Fruit fly (Drosophila melanogaster): ENCODE data around the gene mtgo.
A peak's percentile ranks its signal among the peaks of the same experiment; 100 is the strongest.

Gene mtgo

DNA sequence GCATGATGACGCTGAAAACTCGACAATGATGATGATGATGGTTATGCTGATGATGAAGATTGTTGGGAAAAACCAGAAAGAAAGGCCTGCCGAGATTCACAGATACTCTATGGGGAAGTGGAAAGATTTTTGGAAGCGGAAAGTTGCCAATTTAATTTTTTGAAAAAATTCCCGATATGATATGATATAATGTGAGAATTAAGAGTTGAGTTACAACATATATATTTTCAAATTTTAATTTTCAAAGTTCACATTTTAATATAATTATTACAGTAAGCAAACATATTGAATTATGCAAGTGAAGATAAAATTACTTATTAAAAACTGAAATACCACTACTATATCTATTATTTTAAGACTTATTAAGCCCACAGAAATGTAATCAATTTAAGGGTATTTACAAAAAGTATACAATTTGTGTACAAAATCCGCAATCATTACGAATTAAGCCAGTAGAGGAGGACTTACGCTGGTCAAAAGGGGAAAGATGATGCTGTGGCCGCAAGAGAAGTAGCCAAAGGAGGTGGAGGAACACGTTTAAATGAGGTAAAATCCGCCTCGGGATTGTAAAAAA lies 49.2 kb downstream of the mtgo start (continued):
- TF ChIP-seq Hr38 (GFP tag; optimal IDR thresholded peaks at IDR 0.05) (no peak), achi (GFP tag; optimal IDR thresholded peaks at IDR 0.05) (peak; percentile 48), Hr39 (GFP tag; optimal IDR thresholded peaks at IDR 0.05) (no peak), CG34406 (GFP tag; optimal IDR thresholded peaks at IDR 0.05) (peak; percentile 65), CG1621 (tag; optimal IDR thresholded peaks at IDR 0.05) (no peak), CG8632 (GFP tag; optimal IDR thresholded peaks at IDR 0.05) (peak; percentile 53), OdsH (GFP tag; optimal IDR thresholded peaks at IDR 0.05) (peak; percentile 68), net (GFP tag; optimal IDR thresholded peaks at IDR 0.05) (peak; percentile 59), CG16779 (tag; optimal IDR thresholded peaks at IDR 0.05) (peak; percentile 33), CG4318 (GFP tag; optimal IDR thresholded peaks at IDR 0.05) (peak; percentile 60), Ets96B (tag; optimal IDR thresholded peaks at IDR 0.05) (peak; percentile 49), acj6 (GFP tag; optimal IDR thresholded peaks at IDR 0.05) (peak; percentile 49), CG15336 (GFP tag; IDR thresholded peaks at IDR 0.05) (peak; percentile 55), topi (GFP tag; optimal IDR thresholded peaks at IDR 0.05) (peak; percentile 32), dsx (GFP tag; optimal IDR thresholded peaks at IDR 0.05; ENCODE audit: poor library complexity, severe bottlenecking) (peak; percentile 56), pdm3 (GFP tag; optimal IDR thresholded peaks at IDR 0.05) (peak; percentile 39)

dm6 chr2L:16594628-16595027 lies 49.8 kb downstream of the mtgo start:
- TF ChIP-seq ss (GFP tag; optimal IDR thresholded peaks at IDR 0.05) (no peak), Eip78C (GFP tag) (no peak), Sox14 (GFP tag; optimal IDR thresholded peaks at IDR 0.05) (no peak), achi (GFP tag; optimal IDR thresholded peaks at IDR 0.05) (no peak), Eip75B (GFP tag; optimal IDR thresholded peaks at IDR 0.05) (no peak), CG11294 (GFP tag; IDR thresholded peaks at IDR 0.05) (no peak)

DNA sequence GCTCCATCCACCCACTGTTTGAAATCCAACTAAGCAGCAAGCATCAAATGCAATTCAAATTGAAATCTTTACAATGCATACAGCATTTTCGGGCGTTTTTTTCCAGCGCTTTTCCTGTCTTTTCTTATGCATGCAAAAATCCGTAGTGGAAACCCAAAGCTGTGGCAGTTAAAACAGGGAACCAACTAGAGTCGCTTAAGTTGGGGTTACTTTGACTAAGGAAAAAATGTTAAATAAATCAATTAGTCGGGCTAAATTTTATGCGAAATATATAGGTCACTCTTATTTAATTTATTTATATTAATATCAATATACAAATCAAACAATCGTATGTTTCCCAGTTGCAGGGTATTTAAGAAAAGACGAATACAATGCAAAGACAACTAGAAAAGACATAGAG lies 51.1 kb downstream of the mtgo start:
- no peak for TF ChIP-seq Sox102F (GFP tag; optimal IDR thresholded peaks at IDR 0.05)
- peak; percentile 44; the same call in 1 of the 3 replicates for TF ChIP-seq CG6163 (GFP tag; IDR thresholded peaks at IDR 0.05)
- TF ChIP-seq CG7368 (GFP tag; optimal IDR thresholded peaks at IDR 0.05) = no peak
- TF ChIP-seq CG15336 (GFP tag; IDR thresholded peaks at IDR 0.05) = peak; percentile 34; the same call in 1 of the 2 replicates
- TF ChIP-seq Lpt (GFP tag; optimal IDR thresholded peaks at IDR 0.05) = no peak
- no peak for TF ChIP-seq CG11294 (GFP tag; IDR thresholded peaks at IDR 0.05)
- no peak for TF ChIP-seq CG6276 (GFP tag; optimal IDR thresholded peaks at IDR 0.05)
- TF ChIP-seq pdm3 (GFP tag; optimal IDR thresholded peaks at IDR 0.05) = no peak
- no peak for TF ChIP-seq Ets96B (tag; optimal IDR thresholded peaks at IDR 0.05)
- no peak for TF ChIP-seq CG8632 (GFP tag; optimal IDR thresholded peaks at IDR 0.05)
- no peak for TF ChIP-seq fd59A (GFP tag; optimal IDR thresholded peaks at IDR 0.05)
- TF ChIP-seq Eip75B (GFP tag; optimal IDR thresholded peaks at IDR 0.05) = no peak
- no peak for TF ChIP-seq spab (GFP tag; optimal IDR thresholded peaks at IDR 0.05)
- TF ChIP-seq Ets21C (GFP tag; optimal IDR thresholded peaks at IDR 0.05) = no peak
- TF ChIP-seq Eip93F (GFP tag; optimal IDR thresholded peaks at IDR 0.05) = no peak
- no peak for TF ChIP-seq CG3919 (GFP tag; optimal IDR thresholded peaks at IDR 0.05)
- no peak for TF ChIP-seq Sox15 (GFP tag; optimal IDR thresholded peaks at IDR 0.05)
- no peak for TF ChIP-seq vri (GFP tag; optimal IDR thresholded peaks at IDR 0.05)
- no peak for TF ChIP-seq cyc (GFP tag; optimal IDR thresholded peaks at IDR 0.05)
- TF ChIP-seq CG32006 (GFP tag; optimal IDR thresholded peaks at IDR 0.05) = peak; percentile 55
- peak; percentile 46; the same call in 1 of the 3 replicates for TF ChIP-seq eg (GFP tag; IDR thresholded peaks at IDR 0.05)
- TF ChIP-seq Hr39 (GFP tag; optimal IDR thresholded peaks at IDR 0.05) = no peak
- no peak for TF ChIP-seq net (GFP tag; optimal IDR thresholded peaks at IDR 0.05)

Measured in whole organism, prepupa.